Worm (Caenorhabditis elegans) whole organism, L4 larva: ENCODE measurements around the gene T11F9.7.
A peak's percentile ranks its signal among the peaks of the same experiment; 100 is the strongest.

ENCODE experiments used
- F10B5.3 ChIP-seq: sonication (generic microtip); optimal IDR thresholded peaks from 2 replicates; lab custom pipeline; 2016; ENCODE audit warnings: mild to moderate bottlenecking, missing genetic modification characterization, missing compliant biosample characterization
- F26F4.8 ChIP-seq: fragments of 200-800 bp; sonication (Bioruptor generic); conservative IDR thresholded peaks from 2 replicates; pipeline ENCODE4 v1.3.6; 2022; ENCODE audit warnings: missing genetic modification characterization, missing compliant biosample characterization
- F49E8.2 ChIP-seq: sonication (generic microtip); optimal IDR thresholded peaks from 2 replicates; lab custom pipeline; 2016; ENCODE audit warnings: missing compliant biosample characterization, mild to moderate bottlenecking, missing genetic modification characterization, borderline replicate concordance
- aha-1 ChIP-seq: fragments of 150-350 bp; peaks from one replicate; lab custom pipeline; 2014; ENCODE audit warnings: missing biosample characterization, missing genetic modification characterization
- aly-2 ChIP-seq: sonication (generic microtip); optimal IDR thresholded peaks from 2 replicates; lab custom pipeline; 2018; ENCODE audit warnings: missing biosample characterization, missing genetic modification characterization
- ama-1 ChIP-seq: fragments of 150-350 bp; optimal IDR thresholded peaks from 2 replicates; lab custom pipeline; 2014; ENCODE audit warnings: inconsistent platforms, mixed read lengths
- ceh-44 ChIP-seq: fragments of 200-800 bp; sonication (Bioruptor generic); IDR thresholded peaks from 2 replicates; pipeline ENCODE4 v1.3.6; 2022; ENCODE audit warnings: missing genetic modification reagents, missing genetic modification characterization, missing compliant biosample characterization
- ces-1 ChIP-seq: fragments of 150-350 bp; sonication (generic microtip); optimal IDR thresholded peaks from 4 replicates; lab custom pipeline; 2014; ENCODE audit warnings: missing biosample characterization, missing genetic modification reagents, missing genetic modification characterization
- cey-2 ChIP-seq: sonication (generic microtip); optimal IDR thresholded peaks from 3 replicates; lab custom pipeline; 2017; ENCODE audit warnings: missing genetic modification characterization, mild to moderate bottlenecking, missing compliant biosample characterization, antibody characterized with exemption, borderline replicate concordance; ENCODE audit not compliant: insufficient read depth
- dmd-6 ChIP-seq: fragments of 200-800 bp; sonication (Bioruptor generic); IDR thresholded peaks from 2 replicates; pipeline ENCODE4 v1.3.6; 2022; ENCODE audit warnings: missing genetic modification reagents, missing genetic modification characterization, missing compliant biosample characterization
- dpl-1 ChIP-seq: fragments of 150-350 bp; optimal IDR thresholded peaks from 2 replicates; lab custom pipeline; 2014; ENCODE audit warnings: missing biosample characterization, missing genetic modification reagents, missing genetic modification characterization
- duxl-1 ChIP-seq: sonication (generic microtip); optimal IDR thresholded peaks from 2 replicates; lab custom pipeline; 2016; ENCODE audit warnings: mild to moderate bottlenecking, missing genetic modification characterization, moderate library complexity, missing compliant biosample characterization; ENCODE audit not compliant: poor library complexity
- hlh-11 ChIP-seq: fragments of 200-800 bp; sonication (Bioruptor generic); optimal IDR thresholded peaks from 2 replicates; lab custom pipeline; 2018; ENCODE audit warnings: mild to moderate bottlenecking, missing genetic modification characterization, missing compliant biosample characterization
- hmg-1.1 ChIP-seq: fragments of 200-800 bp; sonication (Bioruptor generic); IDR thresholded peaks from 2 replicates; pipeline ENCODE4 v1.3.6; 2022; ENCODE audit warnings: missing genetic modification reagents, missing genetic modification characterization, missing compliant biosample characterization
- jun-1 ChIP-seq: fragments of 150-350 bp; optimal IDR thresholded peaks from 2 replicates; lab custom pipeline; 2014; ENCODE audit warnings: missing biosample characterization, missing genetic modification reagents, missing genetic modification characterization
- lin-1 ChIP-seq: fragments of 200-800 bp; sonication (Bioruptor generic); IDR thresholded peaks from 2 replicates; pipeline ENCODE4 v1.3.6; 2022; ENCODE audit warnings: missing genetic modification reagents, missing genetic modification characterization, missing compliant biosample characterization
- lin-15B ChIP-seq: fragments of 150-350 bp; sonication (generic microtip); optimal IDR thresholded peaks from 3 replicates; lab custom pipeline; 2014; ENCODE audit warnings: missing biosample characterization, missing genetic modification characterization
- lin-38 ChIP-seq: fragments of 200-800 bp; sonication (Bioruptor generic); IDR thresholded peaks from 2 replicates; pipeline ENCODE4 v1.3.6; 2022; ENCODE audit warnings: missing genetic modification reagents, missing genetic modification characterization, missing compliant biosample characterization
- lin-39 ChIP-seq: fragments of 150-350 bp; optimal IDR thresholded peaks from 2 replicates; lab custom pipeline; 2014; ENCODE audit warnings: missing biosample characterization, missing genetic modification reagents, missing genetic modification characterization
- mdl-1 ChIP-seq, 2 experiments: fragments of 150-350 bp in 1 of 2; sonication (generic microtip) in 1 of 2; optimal IDR thresholded peaks; 2 replicates each; lab custom pipeline; 2014 to 2017; ENCODE audit warnings: missing biosample characterization in 2 of 2, missing genetic modification characterization in 2 of 2
- mes-2 ChIP-seq: sonication (generic microtip); optimal IDR thresholded peaks from 2 replicates; lab custom pipeline; 2016; ENCODE audit warnings: missing genotype, mild to moderate bottlenecking, missing genetic modification characterization, missing compliant biosample characterization; ENCODE audit not compliant: poor library complexity, severe bottlenecking
- mxl-3 ChIP-seq: fragments of 200-800 bp; sonication (Bioruptor generic); optimal IDR thresholded peaks from 2 replicates; lab custom pipeline; 2018; ENCODE audit warnings: mild to moderate bottlenecking, missing genetic modification characterization, missing compliant biosample characterization
- nhr-25 ChIP-seq: sonication (generic microtip); optimal IDR thresholded peaks from 2 replicates; lab custom pipeline; 2017; ENCODE audit warnings: missing genetic modification characterization, mild to moderate bottlenecking, missing compliant biosample characterization, antibody characterized with exemption, moderate library complexity, borderline replicate concordance; ENCODE audit not compliant: insufficient read depth
- nhr-28 ChIP-seq: fragments of 150-350 bp; optimal IDR thresholded peaks from 2 replicates; lab custom pipeline; 2014; ENCODE audit warnings: missing biosample characterization, missing genetic modification characterization
- nhr-41 ChIP-seq: fragments of 200-800 bp; sonication (Bioruptor generic); IDR thresholded peaks from 2 replicates; pipeline ENCODE4 v1.3.6; 2022; ENCODE audit warnings: missing genetic modification reagents, missing genetic modification characterization, missing compliant biosample characterization
- nhr-42 ChIP-seq: fragments of 200-800 bp; sonication (Bioruptor generic); IDR thresholded peaks from 2 replicates; pipeline ENCODE4 v1.3.6; 2022; ENCODE audit warnings: missing genetic modification characterization, missing compliant biosample characterization
- nhr-48 ChIP-seq: sonication (generic microtip); optimal IDR thresholded peaks from 2 replicates; lab custom pipeline; 2016; ENCODE audit warnings: mild to moderate bottlenecking, missing genetic modification characterization, missing compliant biosample characterization
- nhr-6 ChIP-seq: fragments of 150-350 bp; optimal IDR thresholded peaks from 2 replicates; lab custom pipeline; 2014; ENCODE audit warnings: missing biosample characterization, missing genetic modification characterization
- nhr-76 ChIP-seq: fragments of 150-350 bp; optimal IDR thresholded peaks from 2 replicates; lab custom pipeline; 2014; ENCODE audit warnings: missing biosample characterization, missing genetic modification characterization
- php-3 ChIP-seq: fragments of 200-800 bp; sonication (Bioruptor generic); IDR thresholded peaks from 2 replicates; pipeline ENCODE4 v1.3.6; 2022; ENCODE audit warnings: missing genetic modification reagents, missing genetic modification characterization, missing compliant biosample characterization
- pqm-1 ChIP-seq: sonication (generic microtip); optimal IDR thresholded peaks from 2 replicates; lab custom pipeline; 2017; ENCODE audit warnings: missing biosample characterization, missing genetic modification characterization
- set-16 ChIP-seq: fragments of 200-800 bp; sonication (Bioruptor generic); IDR thresholded peaks from 2 replicates; pipeline ENCODE4 v1.3.6; 2022; ENCODE audit warnings: missing genetic modification reagents, missing genetic modification characterization, missing compliant biosample characterization
- snpc-1.2 ChIP-seq: fragments of 200-800 bp; sonication (Bioruptor generic); IDR thresholded peaks from 2 replicates; pipeline ENCODE4 v1.3.6; 2022; ENCODE audit warnings: missing genetic modification reagents, missing genetic modification characterization, missing compliant biosample characterization
- snpc-4 ChIP-seq: fragments of 150-350 bp; optimal IDR thresholded peaks from 2 replicates; lab custom pipeline; 2014; ENCODE audit warnings: missing biosample characterization, missing genetic modification characterization
- spr-1 ChIP-seq: sonication (generic microtip); optimal IDR thresholded peaks from 2 replicates; lab custom pipeline; 2016; ENCODE audit warnings: mild to moderate bottlenecking, missing genetic modification characterization, missing compliant biosample characterization
- tag-97 ChIP-seq: fragments of 200-800 bp; sonication (Bioruptor generic); IDR thresholded peaks from 2 replicates; pipeline ENCODE4 v1.3.6; 2022; ENCODE audit warnings: missing genetic modification characterization, missing compliant biosample characterization
- tra-1 ChIP-seq: fragments of 200-800 bp; sonication (Bioruptor generic); IDR thresholded peaks from 2 replicates; pipeline ENCODE4 v1.3.6; 2022; ENCODE audit warnings: missing genetic modification reagents, missing genetic modification characterization, missing compliant biosample characterization
- unc-130 ChIP-seq: sonication (generic microtip); optimal IDR thresholded peaks from 2 replicates; lab custom pipeline; 2016; ENCODE audit warnings: missing genetic modification reagents, missing genetic modification characterization, missing compliant biosample characterization
- unc-62 ChIP-seq, 3 experiments: fragments of 150-350 bp in 1 of 3; sonication (generic microtip); optimal IDR thresholded peaks in 2 of 3; peaks in 1 of 3; 1 replicate in 1 of 3; 2 replicates in 2 of 3; lab custom pipeline; 2014 to 2017; ENCODE audit warnings: missing biosample characterization in 3 of 3, missing genetic modification characterization in 3 of 3, missing genetic modification reagents in 3 of 3, missing genotype in 1 of 3
- zfp-2 ChIP-seq: sonication (generic microtip); optimal IDR thresholded peaks from 2 replicates; lab custom pipeline; 2016; ENCODE audit warnings: mild to moderate bottlenecking, missing genetic modification characterization, missing compliant biosample characterization
- zip-2 ChIP-seq: fragments of 150-350 bp; optimal IDR thresholded peaks from 2 replicates; lab custom pipeline; 2014; ENCODE audit warnings: missing biosample characterization, missing genetic modification characterization
- ztf-11 ChIP-seq: fragments of 150-350 bp; optimal IDR thresholded peaks from 2 replicates; lab custom pipeline; 2014; ENCODE audit warnings: missing biosample characterization, missing genetic modification characterization
- ztf-7 ChIP-seq: fragments of 150-350 bp; optimal IDR thresholded peaks from 2 replicates; lab custom pipeline; 2014; ENCODE audit warnings: missing biosample characterization, missing genetic modification characterization

Gene T11F9.7

DNA sequence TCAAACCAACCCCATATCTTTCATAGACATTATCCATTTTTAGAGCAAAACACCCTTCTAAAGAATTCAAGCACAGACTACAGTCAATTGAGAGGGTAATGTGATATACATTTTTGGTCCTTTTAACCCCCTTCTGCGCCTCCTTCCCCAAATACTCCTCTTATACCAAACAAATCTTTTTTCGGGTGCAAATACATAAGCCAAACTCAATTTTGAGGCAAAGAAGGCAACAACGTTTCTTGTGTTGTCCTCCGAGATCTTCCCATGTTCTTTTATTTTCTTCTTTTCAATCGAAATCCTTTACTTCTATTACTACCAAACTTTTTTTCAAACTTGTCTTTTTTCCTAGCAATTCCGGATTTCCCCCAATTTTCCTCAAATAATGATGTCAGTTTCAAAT, 20.8 kb upstream of the T11F9.7 start:
- TF ChIP-seq lin-15B (tag; lab: Kevin White, UChicago): no peak
- TF ChIP-seq snpc-1.2 (GFP tag; lab: Robert Waterston, UW): no peak
- no peak for TF ChIP-seq nhr-48 (tag; lab: Kevin White, UChicago)
- TF ChIP-seq mdl-1 (tag; optimal IDR thresholded peaks at IDR 0.05; lab: Kevin White, UChicago): no peak
- no peak for TF ChIP-seq ama-1 (lab: Kevin White, UChicago)
- TF ChIP-seq nhr-42 (GFP tag; lab: Robert Waterston, UW): no peak
- TF ChIP-seq jun-1: no peak
- TF ChIP-seq aha-1: no peak
- no peak for TF ChIP-seq nhr-6 (tag; lab: Kevin White, UChicago)
- TF ChIP-seq set-16 (GFP tag; lab: Robert Waterston, UW): no peak
- TF ChIP-seq dpl-1 (GFP tag; lab: Kevin White, UChicago): no peak
- no peak for TF ChIP-seq zfp-2 (tag; lab: Kevin White, UChicago)
- TF ChIP-seq dmd-6 (GFP tag; lab: Robert Waterston, UW): no peak
- TF ChIP-seq ces-1 (GFP tag; lab: Kevin White, UChicago): no peak
- no peak for TF ChIP-seq tag-97
- no peak for TF ChIP-seq F10B5.3 (tag; lab: Kevin White, UChicago)
- no peak for TF ChIP-seq lin-38 (GFP tag; lab: Robert Waterston, UW)
- TF ChIP-seq snpc-4 (tag; lab: Kevin White, UChicago): no peak
- no peak for TF ChIP-seq cey-2 (tag; lab: Kevin White, UChicago)
- TF ChIP-seq spr-1: no peak
- TF ChIP-seq, all 104 proteins: peak for 0

DNA sequence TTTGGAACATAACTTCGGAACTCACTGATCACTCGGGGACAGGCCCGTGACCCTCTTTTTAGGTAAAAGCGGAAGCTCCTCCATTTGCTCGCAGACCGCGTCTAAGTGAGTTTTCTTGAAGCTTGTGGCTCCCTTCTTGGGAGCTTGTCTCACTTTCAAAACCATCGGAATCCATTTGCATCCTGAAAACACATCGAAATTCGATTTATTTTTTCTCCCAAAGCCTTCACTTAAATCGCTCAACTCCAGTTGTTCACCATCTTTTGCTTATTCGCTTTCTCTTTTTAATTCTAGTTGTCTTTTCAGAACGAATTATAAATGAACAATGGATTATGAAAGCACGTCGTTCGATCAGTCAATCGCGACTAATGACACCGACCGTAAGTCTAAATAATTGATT, 16.5 kb upstream of the T11F9.7 start, which contains the start of gene T11F9.1:
TSS of gene T11F9.1 (plus strand) at position 301 of the 400 bp plus-strand sequence.
- TF ChIP-seq jun-1: no peak

DNA sequence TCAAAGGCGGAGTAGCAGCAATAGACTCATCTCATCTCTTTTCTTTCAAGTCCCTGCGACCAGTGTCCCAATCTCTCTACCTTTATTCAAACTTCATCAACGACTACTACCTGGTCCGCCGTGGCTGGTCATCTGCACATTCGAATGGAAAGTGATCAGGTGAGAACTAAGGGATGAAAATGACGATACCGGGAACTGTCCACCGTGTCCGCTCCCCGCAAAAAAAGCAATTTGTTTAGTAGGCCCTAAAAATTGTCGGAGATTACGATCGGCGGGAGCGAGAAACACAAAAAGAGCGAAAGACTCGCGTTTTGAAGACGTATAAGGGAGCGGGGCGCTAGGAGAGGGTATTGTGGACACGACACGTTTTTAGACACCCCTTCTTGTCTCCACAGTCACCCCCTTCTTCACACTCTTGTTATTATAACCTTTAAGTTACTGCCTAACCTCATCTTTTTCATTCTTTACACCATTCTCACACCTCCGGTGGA, 12.7 kb upstream of the T11F9.7 start, which contains the start of gene zipt-16:
TSS of gene zipt-16 (plus strand) at position 51 of the 491 bp plus-strand sequence.
- TF ChIP-seq duxl-1 (tag; lab: Kevin White, UChicago) (no peak), mxl-3 (GFP tag; lab: Kevin White, UChicago) (no peak)

DNA sequence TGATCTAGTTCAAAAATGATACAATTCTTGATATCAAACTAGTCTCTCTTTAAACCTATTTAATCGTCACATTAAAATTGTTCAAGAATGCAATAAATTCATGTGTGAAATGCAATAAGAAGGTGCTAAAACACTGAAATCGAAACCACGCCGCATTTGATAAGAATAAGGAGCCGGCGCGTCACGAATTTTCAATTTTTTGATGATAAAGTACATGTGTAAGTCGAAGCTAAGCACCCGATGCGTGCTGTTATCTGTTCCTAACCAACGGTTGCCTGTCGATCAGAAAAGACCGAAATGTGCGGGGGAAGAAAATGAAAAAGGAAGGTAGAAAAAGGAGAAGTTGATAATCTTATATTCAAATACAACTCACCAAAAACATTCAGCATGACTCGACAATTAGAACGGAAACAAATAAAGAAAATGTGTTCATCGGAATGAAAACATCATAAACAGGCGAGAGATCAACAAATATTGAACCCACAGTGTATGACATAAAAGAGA, 5.5 kb upstream of the T11F9.7 start, which contains the start of gene aat-6:
TSS of gene aat-6 (minus strand) at position 454 of the 504 bp plus-strand sequence.
- TF ChIP-seq aly-2 (tag; lab: Kevin White, UChicago) (no peak), F26F4.8 (GFP tag; lab: Robert Waterston, UW) (no peak), mes-2 (tag; lab: Kevin White, UChicago) (no peak), mdl-1 (tag; optimal IDR thresholded peaks at IDR 0.05; lab: Kevin White, UChicago) (peak in 1 of 2 experiments; percentile 45), ztf-11 (tag; lab: Kevin White, UChicago) (no peak), nhr-28 (tag; lab: Kevin White, UChicago) (peak; percentile 75), nhr-41 (GFP tag; lab: Robert Waterston, UW) (0 out of 2 replicates have a peak, but pooled peaks have one; percentile 32), nhr-48 (tag; lab: Kevin White, UChicago) (peak; percentile 28), lin-39 (tag; lab: Kevin White, UChicago) (no peak), tra-1 (peak; percentile 82; the same call in 1 of the 2 replicates), ceh-44 (GFP tag; lab: Robert Waterston, UW) (no peak), tag-97 (no peak), mxl-3 (GFP tag; lab: Kevin White, UChicago) (peak; percentile 72), unc-130 (GFP tag; lab: Kevin White, UChicago) (no peak), ztf-7 (no peak), hmg-1.1 (GFP tag; lab: Robert Waterston, UW) (no peak), ama-1 (lab: Kevin White, UChicago) (no peak), F49E8.2 (tag; lab: Kevin White, UChicago) (no peak), lin-1 (no peak; the same call in 1 of the 2 replicates), pqm-1 (tag; lab: Kevin White, UChicago) (peak; percentile 86), unc-62 (GFP tag; optimal IDR thresholded peaks at IDR 0.05 in 1 of 2; lab: Kevin White, UChicago) (no peak), unc-62 (tag; optimal IDR thresholded peaks at IDR 0.05; lab: Kevin White, UChicago) (no peak), zip-2 (tag; lab: Kevin White, UChicago) (no peak), php-3 (GFP tag; lab: Robert Waterston, UW) (peak; percentile 98), snpc-1.2 (GFP tag; lab: Robert Waterston, UW) (no peak), hlh-11 (tag; lab: Kevin White, UChicago) (peak; percentile 84), nhr-25 (tag; lab: Kevin White, UChicago) (no peak), dmd-6 (GFP tag; lab: Robert Waterston, UW) (peak; percentile 94), nhr-76 (tag; lab: Kevin White, UChicago) (no peak)
